Worm (Caenorhabditis elegans) whole organism, L1 larva: ENCODE results near the gene F20B10.3.
A peak's percentile ranks its signal among the peaks of the same experiment; 100 is the strongest.
"Not testable (repeated sequence)": the region's sequence is repeated elsewhere in the genome, so short reads cannot be mapped to it uniquely, and the experiment has no call there.

Experiments
- F16B12.6 ChIP-seq: fragments of 150-350 bp; optimal IDR thresholded peaks from 2 replicates; lab custom pipeline; 2014; ENCODE audit warnings: missing biosample characterization, missing genetic modification characterization
- alr-1 ChIP-seq: fragments of 200-800 bp; sonication (Bioruptor generic); optimal IDR thresholded peaks from 2 replicates; lab custom pipeline; 2018; ENCODE audit warnings: borderline replicate concordance, mild to moderate bottlenecking, missing genetic modification characterization, missing compliant biosample characterization
- aly-2 ChIP-seq: fragments of 150-350 bp; optimal IDR thresholded peaks from 2 replicates; lab custom pipeline; 2014; ENCODE audit warnings: missing biosample characterization, missing genetic modification characterization
- efl-1 ChIP-seq, 4 experiments: fragments of 150-350 bp; optimal IDR thresholded peaks in 3 of 4; peaks in 1 of 4; 1 replicate in 1 of 4; 2 replicates in 3 of 4; lab custom pipeline; 2014; ENCODE audit warnings: missing biosample characterization in 2 of 4, missing genetic modification characterization in 2 of 4, missing genetic modification reagents in 2 of 4
- egl-13 ChIP-seq: sonication (generic microtip); optimal IDR thresholded peaks from 2 replicates; lab custom pipeline; 2016; ENCODE audit warnings: missing genotype, missing genetic modification reagents, missing genetic modification characterization, missing compliant biosample characterization
- elt-2 ChIP-seq: sonication (generic microtip); optimal IDR thresholded peaks from 2 replicates; lab custom pipeline; 2016; ENCODE audit warnings: missing genetic modification characterization, mild to moderate bottlenecking, inconsistent platforms, missing compliant biosample characterization, missing genetic modification reagents
- ets-5 ChIP-seq: fragments of 200-800 bp; sonication (Bioruptor generic); IDR thresholded peaks from 2 replicates; pipeline ENCODE4 v1.3.6; 2022; ENCODE audit warnings: missing genetic modification characterization, missing compliant biosample characterization
- hlh-17 ChIP-seq: fragments of 200-800 bp; sonication (Bioruptor generic); optimal IDR thresholded peaks from 2 replicates; lab custom pipeline; 2018; ENCODE audit warnings: missing genetic modification characterization, mild to moderate bottlenecking, missing compliant biosample characterization, moderate library complexity, borderline replicate concordance
- hlh-4 ChIP-seq: sonication (generic microtip); optimal IDR thresholded peaks from 2 replicates; lab custom pipeline; 2016; ENCODE audit warnings: mild to moderate bottlenecking, missing genetic modification characterization, missing compliant biosample characterization
- hpl-2 ChIP-seq: fragments of 150-350 bp; optimal IDR thresholded peaks from 2 replicates; lab custom pipeline; 2014; ENCODE audit warnings: missing biosample characterization, missing genetic modification reagents, missing genetic modification characterization
- jun-1 ChIP-seq: fragments of 150-350 bp; optimal IDR thresholded peaks from 2 replicates; lab custom pipeline; 2014; ENCODE audit warnings: missing biosample characterization, missing genetic modification reagents, missing genetic modification characterization
- lin-14 ChIP-seq: fragments of 200-800 bp; sonication (Bioruptor generic); optimal IDR thresholded peaks from 2 replicates; lab custom pipeline; 2018; ENCODE audit warnings: mild to moderate bottlenecking, missing genetic modification characterization, moderate library complexity, missing compliant biosample characterization
- lin-15B ChIP-seq: fragments of 150-350 bp; sonication (generic microtip); optimal IDR thresholded peaks from 3 replicates; lab custom pipeline; 2014; ENCODE audit warnings: missing biosample characterization, missing genetic modification characterization
- lir-3 ChIP-seq: sonication (generic microtip); optimal IDR thresholded peaks from 2 replicates; lab custom pipeline; 2016; ENCODE audit warnings: mild to moderate bottlenecking, missing genetic modification characterization, moderate library complexity, missing compliant biosample characterization; ENCODE audit not compliant: poor library complexity
- mdl-1 ChIP-seq, 2 experiments: fragments of 150-350 bp; optimal IDR thresholded peaks; 2 replicates each; lab custom pipeline; 2014 to 2017; ENCODE audit warnings: missing biosample characterization in 2 of 2, missing genetic modification characterization in 2 of 2, inconsistent platforms in 1 of 2
- mep-1 ChIP-seq: fragments of 150-350 bp; optimal IDR thresholded peaks from 2 replicates; lab custom pipeline; 2014; ENCODE audit warnings: missing biosample characterization, missing genetic modification characterization
- nhr-237 ChIP-seq: fragments of 150-350 bp; optimal IDR thresholded peaks from 2 replicates; lab custom pipeline; 2014; ENCODE audit warnings: missing biosample characterization, missing genetic modification characterization
- nhr-28 ChIP-seq: fragments of 150-350 bp; optimal IDR thresholded peaks from 2 replicates; lab custom pipeline; 2014; ENCODE audit warnings: missing biosample characterization, missing genetic modification characterization
- nhr-84 ChIP-seq: sonication (generic microtip); optimal IDR thresholded peaks from 2 replicates; lab custom pipeline; 2017; ENCODE audit warnings: missing biosample characterization, missing genetic modification characterization
- pqm-1 ChIP-seq: sonication (generic microtip); optimal IDR thresholded peaks from 3 replicates; lab custom pipeline; 2017; ENCODE audit warnings: missing biosample characterization, missing genetic modification characterization
- rnt-1 ChIP-seq: sonication (generic microtip); optimal IDR thresholded peaks from 2 replicates; lab custom pipeline; 2016; ENCODE audit warnings: mild to moderate bottlenecking, missing genetic modification characterization, moderate library complexity, missing compliant biosample characterization
- sptf-1 ChIP-seq: fragments of 150-350 bp; optimal IDR thresholded peaks from 2 replicates; lab custom pipeline; 2014; ENCODE audit warnings: missing biosample characterization, missing genetic modification characterization
- swsn-7 ChIP-seq: sonication (generic microtip); optimal IDR thresholded peaks from 2 replicates; lab custom pipeline; 2016; ENCODE audit warnings: missing genetic modification characterization, missing compliant biosample characterization
- tbx-2 ChIP-seq: sonication (generic microtip); optimal IDR thresholded peaks from 2 replicates; lab custom pipeline; 2016; ENCODE audit warnings: missing genetic modification characterization, missing compliant biosample characterization
- unc-30 ChIP-seq: sonication (generic microtip); optimal IDR thresholded peaks from 2 replicates; lab custom pipeline; 2017; ENCODE audit warnings: missing biosample characterization, missing genetic modification characterization
- unc-62 ChIP-seq: fragments of 150-350 bp; optimal IDR thresholded peaks from 2 replicates; lab custom pipeline; 2014; ENCODE audit warnings: missing biosample characterization, missing genetic modification reagents, missing genetic modification characterization
- xbp-1 ChIP-seq: sonication (generic microtip); optimal IDR thresholded peaks from 2 replicates; lab custom pipeline; 2016; ENCODE audit warnings: missing genetic modification characterization, missing compliant biosample characterization

F20B10.3 gene

ce11 chrIV:12162732-12163131 lies 5.3 kb upstream of the F20B10.3 start:
- TF ChIP-seq swsn-7 (tag; lab: Kevin White, UChicago) = no peak
- no peak for TF ChIP-seq lir-3 (tag; lab: Kevin White, UChicago)
- TF ChIP-seq unc-62 (GFP tag; lab: Kevin White, UChicago) = no peak
- no peak for TF ChIP-seq nhr-84
- no peak for TF ChIP-seq tbx-2
- no peak for TF ChIP-seq xbp-1 (tag; lab: Kevin White, UChicago)
- no peak for TF ChIP-seq hpl-2 (GFP tag; lab: Kevin White, UChicago)
- no peak for TF ChIP-seq lin-15B (tag; lab: Kevin White, UChicago)
- TF ChIP-seq rnt-1 (tag; lab: Kevin White, UChicago) = no peak
- TF ChIP-seq jun-1 (tag; lab: Kevin White, UChicago) = no peak
- TF ChIP-seq F16B12.6 (tag; lab: Kevin White, UChicago) = no peak
- TF ChIP-seq egl-13 (tag; lab: Kevin White, UChicago) = no peak
- no peak for TF ChIP-seq ets-5
- TF ChIP-seq pqm-1 (tag; lab: Kevin White, UChicago) = no peak
- no peak for TF ChIP-seq nhr-237 (tag; lab: Kevin White, UChicago)
- no peak for TF ChIP-seq alr-1 (tag; lab: Kevin White, UChicago)

ce11 chrIV:12165432-12166078 lies 2.5 kb upstream of the F20B10.3 start:
- TF ChIP-seq efl-1 (optimal IDR thresholded peaks at IDR 0.05; lab: Kevin White, UChicago) (no peak), efl-1 (GFP tag; optimal IDR thresholded peaks at IDR 0.05 in 1 of 2; lab: Kevin White, UChicago) (peak in 1 of 2 experiments; percentile 70), aly-2 (tag; lab: Kevin White, UChicago) (no peak), nhr-28 (tag; lab: Kevin White, UChicago) (no peak), elt-2 (tag; lab: Kevin White, UChicago) (peak; percentile 47), hlh-17 (GFP tag; lab: Kevin White, UChicago) (no peak), hlh-4 (no peak)

ce11 chrIV:12178235-12178634 lies 10.2 kb downstream of the F20B10.3 start, which contains the start of gene nlr-1:
TSS of gene nlr-1 (minus strand) at chrIV:12178335.
- not testable (repeated sequence) for TF ChIP-seq sptf-1; mdl-1 (tag; optimal IDR thresholded peaks at IDR 0.05; lab: Kevin White, UChicago); hlh-4

- peak; percentile 10 for TF ChIP-seq lin-14 (GFP tag; lab: Kevin White, UChicago)
- TF ChIP-seq unc-30 (tag; lab: Kevin White, UChicago) = no peak
Measured at ce11 chrIV:12192104-12192763, 24.2 kb downstream of the F20B10.3 start.

ce11 chrIV:12193338-12193737 lies 25.3 kb downstream of the F20B10.3 start:
- no peak for TF ChIP-seq efl-1 (optimal IDR thresholded peaks at IDR 0.05; lab: Kevin White, UChicago)
- peak in 1 of 2 experiments; percentile 14 for TF ChIP-seq efl-1 (GFP tag; optimal IDR thresholded peaks at IDR 0.05 in 1 of 2; lab: Kevin White, UChicago)
- no peak for TF ChIP-seq mep-1 (tag; lab: Kevin White, UChicago)

ce11 chrIV:12194668-12195067 lies 26.6 kb downstream of the F20B10.3 start:
- TF ChIP-seq alr-1 (tag; lab: Kevin White, UChicago) (no peak), efl-1 (optimal IDR thresholded peaks at IDR 0.05; lab: Kevin White, UChicago) (no peak), efl-1 (GFP tag; optimal IDR thresholded peaks at IDR 0.05 in 1 of 2; lab: Kevin White, UChicago) (peak in 1 of 2 experiments; percentile 46)
- TF ChIP-seq, all 84 proteins: peak for 1
